Worm (Caenorhabditis elegans): ENCODE measurements around the gene srz-15.

DNA sequence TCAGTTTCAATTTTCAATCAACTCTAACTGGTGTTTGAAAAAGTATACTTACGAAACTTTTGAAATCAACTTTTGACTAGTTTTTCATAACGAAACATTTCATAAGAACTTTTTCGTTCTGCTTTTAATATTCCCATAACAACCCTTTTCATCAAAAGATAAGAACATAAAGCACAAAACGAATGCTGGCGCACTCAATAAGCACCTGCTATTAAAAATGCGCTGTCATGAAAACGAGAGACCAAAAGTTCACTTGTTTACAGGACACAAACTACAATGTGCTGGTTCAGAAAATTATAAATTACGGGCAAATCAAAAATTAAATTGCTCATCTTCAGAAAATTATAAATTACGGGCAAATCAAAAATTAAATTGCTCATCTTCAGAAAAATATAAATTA, 24.5 kb upstream of the srz-15 start:
- TF ChIP-seq med-1 (GFP tag; optimal IDR thresholded peaks at IDR 0.05; ENCODE audit: insufficient read depth) (no peak), ztf-23 (GFP tag; IDR thresholded peaks at IDR 0.05) (no peak), flt-1 (GFP tag; IDR thresholded peaks at IDR 0.05) (no peak), tab-1 (GFP tag; IDR thresholded peaks at IDR 0.05) (no peak), ref-1 (GFP tag; conservative IDR thresholded peaks at IDR 0.05) (no peak)

Data from whole organism, midembryonic.